Worm (Caenorhabditis elegans): ENCODE measurements around the gene nhr-45.

nhr-45 gene

DNA sequence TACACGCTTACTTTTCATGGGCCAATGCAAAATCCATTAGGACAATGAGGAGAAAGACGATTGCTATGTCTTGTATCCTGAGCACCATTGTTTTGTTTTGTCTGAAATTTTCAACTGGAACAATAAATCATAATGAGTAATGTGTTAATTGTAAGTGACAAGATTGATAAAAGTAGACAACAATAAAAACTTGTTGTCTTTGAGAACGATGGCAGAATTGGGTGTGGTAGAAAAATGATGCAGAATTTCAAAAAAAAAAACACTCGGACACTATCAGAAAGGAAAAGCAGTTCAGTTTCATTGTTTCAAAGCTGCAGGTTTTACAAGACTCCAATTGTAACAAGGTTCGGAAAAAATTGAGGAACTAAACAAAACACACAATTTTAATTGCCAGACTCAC is 22.5 kb upstream of the nhr-45 start, which contains the start of gene K02G10.15:
TSS of gene K02G10.15 (minus strand) at position 101 of the 400 bp plus-strand sequence.
- TF ChIP-seq F37D6.2 (tag; optimal IDR thresholded peaks at IDR 0.05) = no peak
- no peak for TF ChIP-seq nhr-6 (tag; optimal IDR thresholded peaks at IDR 0.05)
- TF ChIP-seq hif-1 (tag; optimal IDR thresholded peaks at IDR 0.05) = no peak
- TF ChIP-seq hlh-11 (tag; optimal IDR thresholded peaks at IDR 0.05) = no peak
- no peak for TF ChIP-seq fos-1 (tag; optimal IDR thresholded peaks at IDR 0.05)
- no peak for TF ChIP-seq lin-13 (GFP tag; optimal IDR thresholded peaks at IDR 0.05)
- TF ChIP-seq nhr-42 (GFP tag; IDR thresholded peaks at IDR 0.05) = no peak
- TF ChIP-seq lsy-2 (tag; optimal IDR thresholded peaks at IDR 0.05) = no peak
- TF ChIP-seq unc-62 (GFP tag; optimal IDR thresholded peaks at IDR 0.05 in 1 of 2) = no peak
- TF ChIP-seq unc-62 (tag; optimal IDR thresholded peaks at IDR 0.05) = no peak
- TF ChIP-seq arid-1 (GFP tag; conservative IDR thresholded peaks at IDR 0.05) = no peak

DNA sequence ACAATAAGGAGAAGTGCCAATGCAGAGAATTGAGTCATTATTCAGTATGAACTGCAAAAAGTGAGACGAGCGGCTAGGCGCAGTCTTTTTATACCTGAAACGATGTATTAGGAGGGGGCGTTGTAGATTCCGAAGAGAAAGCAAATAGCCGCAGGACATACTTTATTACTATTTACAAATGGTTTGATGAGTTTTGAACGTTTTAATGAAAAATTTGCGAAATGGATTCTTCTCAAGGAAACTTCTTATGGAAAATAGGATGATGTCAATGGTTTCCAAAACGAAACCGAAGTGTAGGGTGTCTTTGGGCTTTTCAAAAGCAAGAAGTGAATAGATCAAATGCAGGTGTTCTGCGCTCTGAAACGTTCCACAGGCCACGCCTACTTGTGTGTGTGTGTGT is 17.9 kb upstream of the nhr-45 start, which contains the start of gene flp-11:
TSS of gene flp-11 (minus strand) at position 101 of the 400 bp plus-strand sequence.
- TF ChIP-seq nhr-28 (tag; optimal IDR thresholded peaks at IDR 0.05) (no peak), zip-11 (GFP tag; IDR thresholded peaks at IDR 0.05) (no peak)

DNA sequence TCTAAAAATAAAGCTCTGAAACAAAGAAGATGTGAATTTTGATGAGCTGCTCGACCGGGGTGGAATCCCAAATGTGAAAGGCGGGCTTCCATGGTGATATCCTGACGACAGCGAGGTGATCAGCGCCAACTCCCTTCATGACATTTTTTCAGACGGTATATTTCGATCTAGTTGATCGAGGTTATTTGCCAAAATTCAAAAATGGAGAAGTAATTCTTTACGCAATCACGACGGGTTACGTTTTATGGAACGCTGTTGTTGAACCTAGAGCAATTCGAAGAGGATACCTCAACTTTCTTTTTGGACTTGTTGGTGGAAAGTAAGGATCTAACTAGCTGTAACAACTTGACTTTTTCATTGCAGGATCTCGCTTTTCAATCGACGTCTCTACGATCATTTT is 16.6 kb upstream of the nhr-45 start:
- TF ChIP-seq unc-62 (GFP tag; optimal IDR thresholded peaks at IDR 0.05 in 1 of 2) (peak in 1 of 2 experiments; percentile 91), unc-62 (tag; optimal IDR thresholded peaks at IDR 0.05) (no peak), F26F4.8 (GFP tag; conservative IDR thresholded peaks at IDR 0.05) (no peak), lin-13 (GFP tag; optimal IDR thresholded peaks at IDR 0.05) (no peak), php-3 (GFP tag; IDR thresholded peaks at IDR 0.05) (no peak), lin-15B (tag; optimal IDR thresholded peaks at IDR 0.05) (no peak), zag-1 (tag; optimal IDR thresholded peaks at IDR 0.05) (no peak), mdt-29 (GFP tag; IDR thresholded peaks at IDR 0.05) (no peak), snpc-4 (tag; optimal IDR thresholded peaks at IDR 0.05) (no peak), lin-39 (tag; optimal IDR thresholded peaks at IDR 0.05) (no peak), vab-7 (GFP tag; IDR thresholded peaks at IDR 0.05) (no peak), madf-5 (GFP tag; IDR thresholded peaks at IDR 0.05) (0 out of 4 replicates have a peak, but pooled peaks of 1 of the 2 experiments have one; percentile 46), nhr-48 (tag; optimal IDR thresholded peaks at IDR 0.05) (no peak), egl-27 (tag; optimal IDR thresholded peaks at IDR 0.05) (no peak), cey-2 (tag; optimal IDR thresholded peaks at IDR 0.05; ENCODE audit: borderline replicate concordance, insufficient read depth) (no peak), fkh-10 (GFP tag; optimal IDR thresholded peaks at IDR 0.05) (no peak), mdl-1 (tag; optimal IDR thresholded peaks at IDR 0.05) (no peak)

DNA sequence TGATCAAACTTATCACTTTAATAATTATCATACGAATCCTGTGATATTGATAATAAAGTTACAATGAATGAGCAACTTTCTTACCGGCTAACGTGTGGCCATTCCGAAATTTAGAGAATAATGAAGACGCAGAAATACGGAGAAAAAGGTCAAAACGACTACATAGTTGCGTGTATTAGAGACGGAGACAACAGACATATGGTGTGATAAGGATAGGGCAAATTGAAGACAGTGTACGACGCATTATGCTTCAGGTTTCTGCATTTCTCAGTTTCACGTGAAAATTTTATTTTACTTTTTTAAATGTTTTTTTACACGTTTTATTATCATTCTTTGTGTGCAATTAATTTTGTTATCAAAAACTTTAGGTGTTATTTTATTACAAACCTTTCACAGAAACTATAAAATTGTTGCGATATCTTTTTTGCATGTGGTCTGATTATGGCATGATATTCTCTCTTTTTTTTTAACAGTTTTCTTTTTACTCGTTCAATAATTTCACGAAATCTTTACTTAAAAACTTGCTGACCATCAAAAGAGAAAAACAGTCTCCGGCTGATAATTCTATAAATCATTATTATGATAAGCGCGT is 13.1 kb upstream of the nhr-45 start, which contains the start of gene tmem-135:
TSS of gene tmem-135 (plus strand) at position 542 of the 592 bp plus-strand sequence.
- TF ChIP-seq lsy-2 (tag; optimal IDR thresholded peaks at IDR 0.05) = no peak
- no peak for TF ChIP-seq nhr-25 (tag; optimal IDR thresholded peaks at IDR 0.05; ENCODE audit: borderline replicate concordance, insufficient read depth)
- peak; percentile 25 for TF ChIP-seq hlh-11 (tag; optimal IDR thresholded peaks at IDR 0.05)
- no peak for TF ChIP-seq daf-16 (GFP tag; optimal IDR thresholded peaks at IDR 0.05)
- TF ChIP-seq daf-16 (tag; optimal IDR thresholded peaks at IDR 0.05) = peak; percentile 24
- no peak for TF ChIP-seq ctbp-1 (GFP tag; IDR thresholded peaks at IDR 0.05)
- peak; percentile 59 for TF ChIP-seq nhr-28 (tag; optimal IDR thresholded peaks at IDR 0.05)
- TF ChIP-seq php-3 (GFP tag; IDR thresholded peaks at IDR 0.05) = 0 out of 2 replicates have a peak, but pooled peaks have one; percentile 9
- peak; percentile 0 for TF ChIP-seq pqm-1 (tag; optimal IDR thresholded peaks at IDR 0.05)
- TF ChIP-seq fkh-10 (GFP tag; optimal IDR thresholded peaks at IDR 0.05) = no peak
- TF ChIP-seq egl-43 (GFP tag; IDR thresholded peaks at IDR 0.05) = no peak
- TF ChIP-seq hlh-30 (tag; optimal IDR thresholded peaks at IDR 0.05; ENCODE audit: insufficient read depth) = peak; percentile 27

Data from whole organism, L4 larva.